Fruit fly (Drosophila melanogaster): ENCODE measurements around the gene CG42709.

The CG42709 gene

dm6 chr3L:12789875-12790373 lies at the start of gene CG42709:
TSS of gene CG42709 (plus strand) at chr3L:12790192.
- TF ChIP-seq odd (GFP tag; optimal IDR thresholded peaks at IDR 0.05), result no peak
- TF ChIP-seq Blimp-1 (GFP tag; optimal IDR thresholded peaks at IDR 0.05), result peak; percentile 53
- no peak for TF ChIP-seq stwl (tag; optimal IDR thresholded peaks at IDR 0.05)
- TF ChIP-seq chinmo (GFP tag; IDR thresholded peaks at IDR 0.05; ENCODE audit: partially characterized antibody), result 0 out of 4 replicates have a peak, but pooled peaks have one; percentile 45
- TF ChIP-seq Lhr (GFP tag; optimal IDR thresholded peaks at IDR 0.05), result no peak
- TF ChIP-seq CG3407 (GFP tag; optimal IDR thresholded peaks at IDR 0.05), result no peak
- no peak for TF ChIP-seq CG15514 (GFP tag; optimal IDR thresholded peaks at IDR 0.05)
- TF ChIP-seq HLH54F (GFP tag; optimal IDR thresholded peaks at IDR 0.05), result no peak
- TF ChIP-seq CG34376 (GFP tag; optimal IDR thresholded peaks at IDR 0.05), result peak; percentile 21
- no peak for TF ChIP-seq pzg (GFP tag; optimal IDR thresholded peaks at IDR 0.05)
- TF ChIP-seq pnt (GFP tag; optimal IDR thresholded peaks at IDR 0.05), result no peak
- no peak for TF ChIP-seq HLH4C (GFP tag; IDR thresholded peaks at IDR 0.05; ENCODE audit: partially characterized antibody)
- no peak for TF ChIP-seq lola (GFP tag; optimal IDR thresholded peaks at IDR 0.05)
- TF ChIP-seq CkIIα-i1 (GFP tag; IDR thresholded peaks at IDR 0.05), result no peak
- TF ChIP-seq lilli (GFP tag; optimal IDR thresholded peaks at IDR 0.05), result no peak
- TF ChIP-seq CG13296 (GFP tag; optimal IDR thresholded peaks at IDR 0.05), result no peak
- TF ChIP-seq Atf6 (GFP tag; IDR thresholded peaks at IDR 0.05), result no peak
- no peak for TF ChIP-seq Rfx (GFP tag; IDR thresholded peaks at IDR 0.05)
- TF ChIP-seq insv (GFP tag; optimal IDR thresholded peaks at IDR 0.05), result no peak
- no peak for TF ChIP-seq CG17912 (GFP tag; optimal IDR thresholded peaks at IDR 0.05)
- no peak for TF ChIP-seq CG18619 (GFP tag; optimal IDR thresholded peaks at IDR 0.05)
- no peak for TF ChIP-seq CG8281 (tag; optimal IDR thresholded peaks at IDR 0.05)
- TF ChIP-seq corto (GFP tag; optimal IDR thresholded peaks at IDR 0.05), result peak; percentile 13
- no peak for TF ChIP-seq CG18764 (GFP tag; optimal IDR thresholded peaks at IDR 0.05)
- TF ChIP-seq cas (GFP tag; IDR thresholded peaks at IDR 0.05), result no peak
- TF ChIP-seq CG4404 (GFP tag; IDR thresholded peaks at IDR 0.05), result no peak
- no peak for TF ChIP-seq hkb (optimal IDR thresholded peaks at IDR 0.05)
- no peak for TF ChIP-seq hkb (GFP tag; IDR thresholded peaks at IDR 0.05)
- peak; percentile 19; the same call in 1 of the 3 replicates for TF ChIP-seq ci (GFP tag; IDR thresholded peaks at IDR 0.05)
- no peak for TF ChIP-seq klu (GFP tag; IDR thresholded peaks at IDR 0.05)
- TF ChIP-seq Sox102F (GFP tag; optimal IDR thresholded peaks at IDR 0.05), result no peak
- TF ChIP-seq Xbp1 (GFP tag; optimal IDR thresholded peaks at IDR 0.05), result no peak
- TF ChIP-seq NC2β (GFP tag; optimal IDR thresholded peaks at IDR 0.05), result no peak
- no peak for TF ChIP-seq CG4820 (GFP tag; optimal IDR thresholded peaks at IDR 0.05)
- TF ChIP-seq CG2129 (GFP tag; IDR thresholded peaks at IDR 0.05; ENCODE audit: partially characterized antibody), result no peak
- TF ChIP-seq esg (GFP tag; conservative IDR thresholded peaks at IDR 0.05), result no peak
- TF ChIP-seq CG3847 (GFP tag; IDR thresholded peaks at IDR 0.05), result no peak
- TF ChIP-seq z (GFP tag; IDR thresholded peaks at IDR 0.05), result peak; percentile 47; the same call in 1 of the 3 replicates
- no peak for TF ChIP-seq eve (GFP tag; optimal IDR thresholded peaks at IDR 0.05)
- TF ChIP-seq CG3163 (GFP tag; optimal IDR thresholded peaks at IDR 0.05), result peak; percentile 85
- no peak for TF ChIP-seq sima (GFP tag; optimal IDR thresholded peaks at IDR 0.05)
- TF ChIP-seq grn (GFP tag; optimal IDR thresholded peaks at IDR 0.05), result no peak
- no peak for TF ChIP-seq stc (GFP tag; IDR thresholded peaks at IDR 0.05)
- TF ChIP-seq rib (GFP tag; IDR thresholded peaks at IDR 0.05), result no peak
- TF ChIP-seq lmd (GFP tag; IDR thresholded peaks at IDR 0.05), result no peak
- no peak for TF ChIP-seq pum (GFP tag; optimal IDR thresholded peaks at IDR 0.05)
- no peak for TF ChIP-seq Kr (GFP tag; optimal IDR thresholded peaks at IDR 0.05)
- TF ChIP-seq Bteb2 (GFP tag; optimal IDR thresholded peaks at IDR 0.05), result no peak
- no peak for TF ChIP-seq CG15269 (tag; optimal IDR thresholded peaks at IDR 0.05)
- TF ChIP-seq her (GFP tag; optimal IDR thresholded peaks at IDR 0.05), result no peak
- no peak for TF ChIP-seq Adf1 (GFP tag; IDR thresholded peaks at IDR 0.05)
